Worm (Caenorhabditis elegans): ENCODE data around the gene Y41D4B.11.

Gene Y41D4B.11

DNA sequence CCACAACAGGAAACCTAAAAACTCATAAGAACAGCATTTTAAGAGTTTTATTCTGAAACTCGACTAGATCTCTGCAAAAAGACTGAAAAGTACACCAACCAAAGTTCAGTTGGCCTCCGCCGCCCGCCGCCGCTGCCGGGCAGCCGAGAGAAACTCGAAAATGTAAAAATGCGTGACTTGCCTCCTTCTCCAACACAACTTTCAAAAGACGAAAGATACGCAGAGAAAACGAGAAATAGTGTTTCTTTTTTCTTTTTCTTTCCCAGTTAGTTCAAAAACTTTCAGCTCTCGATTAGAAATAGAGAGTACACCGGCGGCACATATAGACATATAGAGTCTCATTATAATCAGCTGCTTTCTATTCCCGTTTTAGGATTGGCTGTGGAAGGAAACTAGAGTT, 44.3 kb downstream of the Y41D4B.11 start (continued):
- no peak for TF ChIP-seq C34B4.2 (tag; optimal IDR thresholded peaks at IDR 0.05)
- TF ChIP-seq ztf-11 (tag; optimal IDR thresholded peaks at IDR 0.05): no peak
- no peak for TF ChIP-seq elt-3 (tag; optimal IDR thresholded peaks at IDR 0.05)
- no peak for TF ChIP-seq lin-15B (tag; optimal IDR thresholded peaks at IDR 0.05)
- TF ChIP-seq fkh-8 (tag; optimal IDR thresholded peaks at IDR 0.05): peak; percentile 82
- no peak for TF ChIP-seq sptf-1 (tag; optimal IDR thresholded peaks at IDR 0.05)
- peak; percentile 16 for TF ChIP-seq efl-1 (optimal IDR thresholded peaks at IDR 0.05)
- peak in 1 of 2 experiments; percentile 12 for TF ChIP-seq efl-1 (GFP tag; optimal IDR thresholded peaks at IDR 0.05 in 1 of 2)

DNA sequence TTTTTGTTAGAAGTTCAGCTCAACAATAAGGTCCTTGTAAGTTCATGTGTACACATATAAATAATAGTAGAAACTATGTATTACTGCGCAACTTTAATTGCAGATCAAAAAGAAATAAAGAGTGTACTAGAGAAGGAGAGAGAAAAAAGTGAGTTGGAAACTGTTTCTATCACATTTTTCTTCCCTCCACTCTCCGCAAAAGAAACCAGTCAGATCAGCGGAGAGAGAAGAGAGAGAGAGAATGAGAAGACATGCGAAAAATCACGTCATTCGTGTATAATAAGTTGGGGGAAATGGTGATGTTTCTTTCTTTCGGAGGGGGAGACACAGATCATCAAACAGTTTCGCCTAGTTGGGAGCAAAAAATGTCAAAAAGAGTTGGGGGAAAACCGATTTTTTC, 49.8 kb downstream of the Y41D4B.11 start:
- TF ChIP-seq nhr-90 (tag; optimal IDR thresholded peaks at IDR 0.05; ENCODE audit: poor library complexity) (peak; percentile 12), swsn-7 (tag; optimal IDR thresholded peaks at IDR 0.05) (peak; percentile 27), elt-3 (tag; optimal IDR thresholded peaks at IDR 0.05) (peak in 2 of 6 experiments; percentile 31 to 75), nhr-12 (tag; optimal IDR thresholded peaks at IDR 0.05) (no peak), blmp-1 (tag; optimal IDR thresholded peaks at IDR 0.05) (peak; percentile 93), nhr-47 (tag; optimal IDR thresholded peaks at IDR 0.05) (peak; percentile 24), C04F5.9 (tag; optimal IDR thresholded peaks at IDR 0.05) (no peak), lin-14 (GFP tag; optimal IDR thresholded peaks at IDR 0.05) (peak; percentile 73), nhr-85 (tag) (peak; percentile 77), hpl-2 (GFP tag; optimal IDR thresholded peaks at IDR 0.05) (no peak), ceh-8 (GFP tag; optimal IDR thresholded peaks at IDR 0.05) (no peak), pax-3 (tag; optimal IDR thresholded peaks at IDR 0.05) (no peak), mep-1 (tag; optimal IDR thresholded peaks at IDR 0.05) (peak; percentile 45), rnt-1 (tag; optimal IDR thresholded peaks at IDR 0.05) (no peak), nhr-19 (GFP tag; conservative IDR thresholded peaks at IDR 0.05) (no peak), tbx-2 (tag; optimal IDR thresholded peaks at IDR 0.05) (peak; percentile 11), skn-1 (tag; optimal IDR thresholded peaks at IDR 0.05) (peak; percentile 14), F16B12.6 (tag; optimal IDR thresholded peaks at IDR 0.05) (no peak), efl-3 (GFP tag; optimal IDR thresholded peaks at IDR 0.05) (no peak), nhr-71 (tag; optimal IDR thresholded peaks at IDR 0.05) (peak; percentile 54), mdl-1 (tag; optimal IDR thresholded peaks at IDR 0.05) (peak in 1 of 2 experiments; percentile 30), lir-3 (tag; optimal IDR thresholded peaks at IDR 0.05; ENCODE audit: poor library complexity) (peak; percentile 16), jun-1 (tag; optimal IDR thresholded peaks at IDR 0.05) (peak; percentile 63), fos-1 (tag; optimal IDR thresholded peaks at IDR 0.05) (peak; percentile 65), ets-5 (GFP tag; IDR thresholded peaks at IDR 0.05) (no peak), nhr-20 (tag; optimal IDR thresholded peaks at IDR 0.05) (peak; percentile 66), lsy-2 (tag; optimal IDR thresholded peaks at IDR 0.05) (peak; percentile 17 to 65), lin-35 (GFP tag; optimal IDR thresholded peaks at IDR 0.05) (peak in 1 of 2 experiments; percentile 63), snu-23 (GFP tag; optimal IDR thresholded peaks at IDR 0.05) (peak; percentile 71), C16A3.4 (tag; optimal IDR thresholded peaks at IDR 0.05) (peak; percentile 18), tlp-1 (tag; optimal IDR thresholded peaks at IDR 0.05) (no peak), ceh-82 (tag; optimal IDR thresholded peaks at IDR 0.05) (peak in 1 of 3 experiments; percentile 21), efl-1 (optimal IDR thresholded peaks at IDR 0.05) (peak in 1 of 2 experiments; percentile 9), efl-1 (GFP tag; optimal IDR thresholded peaks at IDR 0.05 in 1 of 2) (peak in 1 of 2 experiments; percentile 81), dpl-1 (GFP tag; optimal IDR thresholded peaks at IDR 0.05) (peak in 1 of 3 experiments; percentile 25), nhr-237 (tag; optimal IDR thresholded peaks at IDR 0.05) (peak; percentile 37)

DNA sequence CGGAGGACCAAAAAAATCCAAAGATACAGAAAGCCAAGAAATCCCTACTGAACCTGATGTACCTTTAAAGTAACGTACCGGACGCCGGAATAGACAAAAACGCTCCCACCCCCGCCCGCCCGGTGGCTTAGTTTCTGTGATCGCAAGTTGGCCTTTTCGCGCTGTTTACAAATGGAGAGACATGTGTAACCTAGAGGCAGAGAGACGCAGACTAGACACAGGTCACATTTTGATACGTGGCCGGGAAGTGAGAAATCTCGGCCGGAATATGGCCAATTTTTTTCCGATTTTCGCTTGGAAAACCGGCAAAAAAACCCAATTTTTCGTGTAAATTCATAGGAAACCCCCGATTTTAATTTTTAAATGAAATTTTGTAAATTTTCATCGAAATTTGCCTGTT, 51.6 kb downstream of the Y41D4B.11 start:
- TF ChIP-seq aly-2 (tag; optimal IDR thresholded peaks at IDR 0.05) (no peak), egl-27 (tag; optimal IDR thresholded peaks at IDR 0.05) (no peak), nhr-28 (tag; optimal IDR thresholded peaks at IDR 0.05) (no peak), mef-2 (tag; optimal IDR thresholded peaks at IDR 0.05) (no peak), ceh-63 (GFP tag; optimal IDR thresholded peaks at IDR 0.05) (no peak), ztf-11 (tag; optimal IDR thresholded peaks at IDR 0.05) (no peak), fos-1 (tag; optimal IDR thresholded peaks at IDR 0.05) (no peak), egl-13 (tag; optimal IDR thresholded peaks at IDR 0.05) (no peak), lin-35 (GFP tag; optimal IDR thresholded peaks at IDR 0.05) (peak in 1 of 2 experiments; percentile 25), nhr-47 (tag; optimal IDR thresholded peaks at IDR 0.05) (no peak), ceh-90 (tag; optimal IDR thresholded peaks at IDR 0.05) (no peak), elt-3 (tag; optimal IDR thresholded peaks at IDR 0.05) (peak in 1 of 6 experiments; percentile 17), nhr-71 (tag; optimal IDR thresholded peaks at IDR 0.05) (no peak), unc-86 (tag; optimal IDR thresholded peaks at IDR 0.05) (no peak), ces-1 (GFP tag; optimal IDR thresholded peaks at IDR 0.05) (no peak), hpl-2 (GFP tag; optimal IDR thresholded peaks at IDR 0.05) (no peak), snu-23 (GFP tag; optimal IDR thresholded peaks at IDR 0.05) (no peak), C34B4.2 (tag; optimal IDR thresholded peaks at IDR 0.05) (no peak), mab-9 (GFP tag; IDR thresholded peaks at IDR 0.05) (no peak)

Measured in whole organism, L1 larva.